Worm (Caenorhabditis elegans) whole organism, L1 larva: ENCODE measurements around the gene B0310.6.

ENCODE experiments used
- C04F5.9 ChIP-seq: sonication (generic microtip); optimal IDR thresholded peaks from 2 replicates; lab custom pipeline; 2016; ENCODE audit warnings: missing genetic modification characterization, missing compliant biosample characterization
- Y116A8C.19 ChIP-seq: sonication (generic microtip); optimal IDR thresholded peaks from 2 replicates; lab custom pipeline; 2016; ENCODE audit warnings: missing compliant biosample characterization, missing genetic modification characterization, borderline replicate concordance
- aly-2 ChIP-seq: fragments of 150-350 bp; optimal IDR thresholded peaks from 2 replicates; lab custom pipeline; 2014; ENCODE audit warnings: missing biosample characterization, missing genetic modification characterization
- ama-1 ChIP-seq: fragments of 150-350 bp; optimal IDR thresholded peaks from 2 replicates; lab custom pipeline; 2014
- blmp-1 ChIP-seq: fragments of 150-350 bp; optimal IDR thresholded peaks from 2 replicates; lab custom pipeline; 2014; ENCODE audit warnings: missing biosample characterization, missing genetic modification characterization
- ceh-8 ChIP-seq: fragments of 200-800 bp; sonication (Bioruptor generic); optimal IDR thresholded peaks from 2 replicates; lab custom pipeline; 2018; ENCODE audit warnings: mild to moderate bottlenecking, missing genetic modification characterization, moderate library complexity, missing compliant biosample characterization
- ceh-82 ChIP-seq, 3 experiments: fragments of 150-350 bp in 1 of 3; sonication (generic microtip) in 2 of 3; optimal IDR thresholded peaks; 2 replicates each; lab custom pipeline; 2014 to 2017; ENCODE audit warnings: missing biosample characterization in 3 of 3, missing genetic modification characterization in 3 of 3
- ceh-90 ChIP-seq: sonication (generic microtip); optimal IDR thresholded peaks from 2 replicates; lab custom pipeline; 2016; ENCODE audit warnings: missing genetic modification characterization, missing compliant biosample characterization
- dsc-1 ChIP-seq: sonication (generic microtip); optimal IDR thresholded peaks from 2 replicates; lab custom pipeline; 2016; ENCODE audit warnings: mild to moderate bottlenecking, missing genetic modification characterization, missing compliant biosample characterization
- efl-1 ChIP-seq, 4 experiments: fragments of 150-350 bp; optimal IDR thresholded peaks in 3 of 4; peaks in 1 of 4; 1 replicate in 1 of 4; 2 replicates in 3 of 4; lab custom pipeline; 2014; ENCODE audit warnings: missing biosample characterization in 2 of 4, missing genetic modification characterization in 2 of 4, missing genetic modification reagents in 2 of 4
- egl-13 ChIP-seq: sonication (generic microtip); optimal IDR thresholded peaks from 2 replicates; lab custom pipeline; 2016; ENCODE audit warnings: missing genotype, missing genetic modification reagents, missing genetic modification characterization, missing compliant biosample characterization
- elt-3 ChIP-seq, 6 experiments: fragments of 150-350 bp in 1 of 6; sonication (generic microtip); optimal IDR thresholded peaks; 2 replicates each; lab custom pipeline; 2017 to 2018; ENCODE audit warnings: missing biosample characterization in 6 of 6, missing genetic modification characterization in 6 of 6, inconsistent platforms in 1 of 6
- fkh-8 ChIP-seq: sonication (generic microtip); optimal IDR thresholded peaks from 2 replicates; lab custom pipeline; 2016; ENCODE audit warnings: mild to moderate bottlenecking, missing genetic modification characterization, missing compliant biosample characterization
- fos-1 ChIP-seq: fragments of 150-350 bp; optimal IDR thresholded peaks from 2 replicates; lab custom pipeline; 2014; ENCODE audit warnings: missing biosample characterization, missing genetic modification characterization
- hlh-17 ChIP-seq: fragments of 200-800 bp; sonication (Bioruptor generic); optimal IDR thresholded peaks from 2 replicates; lab custom pipeline; 2018; ENCODE audit warnings: missing genetic modification characterization, mild to moderate bottlenecking, missing compliant biosample characterization, moderate library complexity, borderline replicate concordance
- irx-1 ChIP-seq: sonication (generic microtip); optimal IDR thresholded peaks from 2 replicates; lab custom pipeline; 2016; ENCODE audit warnings: missing genetic modification characterization, missing compliant biosample characterization
- isw-1 ChIP-seq: fragments of 200-800 bp; sonication (Bioruptor generic); IDR thresholded peaks from 2 replicates; pipeline ENCODE4 v1.3.6; 2022; ENCODE audit warnings: missing genetic modification characterization, missing compliant biosample characterization
- lin-14 ChIP-seq: fragments of 200-800 bp; sonication (Bioruptor generic); optimal IDR thresholded peaks from 2 replicates; lab custom pipeline; 2018; ENCODE audit warnings: mild to moderate bottlenecking, missing genetic modification characterization, moderate library complexity, missing compliant biosample characterization
- lin-35 ChIP-seq, 2 experiments: fragments of 150-350 bp; optimal IDR thresholded peaks; 2 replicates each; lab custom pipeline; 2014; ENCODE audit warnings: missing biosample characterization in 2 of 2, missing genetic modification characterization in 2 of 2, missing genetic modification reagents in 2 of 2
- lin-39 ChIP-seq: fragments of 150-350 bp; optimal IDR thresholded peaks from 2 replicates; lab custom pipeline; 2014; ENCODE audit warnings: missing biosample characterization, missing genetic modification reagents, missing genetic modification characterization
- lir-3 ChIP-seq: sonication (generic microtip); optimal IDR thresholded peaks from 2 replicates; lab custom pipeline; 2016; ENCODE audit warnings: mild to moderate bottlenecking, missing genetic modification characterization, moderate library complexity, missing compliant biosample characterization; ENCODE audit not compliant: poor library complexity
- mab-9 ChIP-seq: fragments of 200-800 bp; sonication (Bioruptor generic); IDR thresholded peaks from 2 replicates; pipeline ENCODE4 v1.3.6; 2022; ENCODE audit warnings: missing genetic modification reagents, missing genetic modification characterization, missing compliant biosample characterization
- mep-1 ChIP-seq: fragments of 150-350 bp; optimal IDR thresholded peaks from 2 replicates; lab custom pipeline; 2014; ENCODE audit warnings: missing biosample characterization, missing genetic modification characterization
- nhr-12 ChIP-seq: sonication (generic microtip); optimal IDR thresholded peaks from 2 replicates; lab custom pipeline; 2017; ENCODE audit warnings: missing biosample characterization, missing genetic modification characterization
- nhr-19 ChIP-seq: fragments of 200-800 bp; sonication (Bioruptor generic); conservative IDR thresholded peaks from 2 replicates; pipeline ENCODE4 v1.3.6; 2022; ENCODE audit warnings: missing genetic modification characterization, missing compliant biosample characterization
- nhr-20 ChIP-seq: sonication (generic microtip); optimal IDR thresholded peaks from 2 replicates; lab custom pipeline; 2016; ENCODE audit warnings: mild to moderate bottlenecking, missing genetic modification characterization, missing compliant biosample characterization
- nhr-77 ChIP-seq: fragments of 150-350 bp; optimal IDR thresholded peaks from 2 replicates; lab custom pipeline; 2014; ENCODE audit warnings: missing biosample characterization, missing genetic modification characterization
- nhr-90 ChIP-seq: sonication (generic microtip); optimal IDR thresholded peaks from 2 replicates; lab custom pipeline; 2016; ENCODE audit warnings: mild to moderate bottlenecking, missing genetic modification characterization, missing compliant biosample characterization; ENCODE audit not compliant: poor library complexity
- pag-3 ChIP-seq: sonication (generic microtip); optimal IDR thresholded peaks from 2 replicates; lab custom pipeline; 2017; ENCODE audit warnings: missing genetic modification characterization, mild to moderate bottlenecking, missing compliant biosample characterization, antibody characterized with exemption, borderline replicate concordance; ENCODE audit not compliant: insufficient read depth
- skn-1 ChIP-seq: fragments of 150-350 bp; optimal IDR thresholded peaks from 2 replicates; lab custom pipeline; 2014; ENCODE audit warnings: missing biosample characterization, missing genetic modification characterization
- snpc-4 ChIP-seq: fragments of 150-350 bp; optimal IDR thresholded peaks from 2 replicates; lab custom pipeline; 2014; ENCODE audit warnings: missing biosample characterization, missing genetic modification characterization
- sup-37 ChIP-seq: fragments of 200-800 bp; sonication (Bioruptor generic); optimal IDR thresholded peaks from 2 replicates; lab custom pipeline; 2018; ENCODE audit warnings: mild to moderate bottlenecking, missing genetic modification characterization, missing compliant biosample characterization
- unc-130 ChIP-seq: fragments of 150-350 bp; optimal IDR thresholded peaks from 2 replicates; lab custom pipeline; 2017; ENCODE audit warnings: missing biosample characterization, missing genetic modification characterization, inconsistent platforms
- unc-30 ChIP-seq: sonication (generic microtip); optimal IDR thresholded peaks from 2 replicates; lab custom pipeline; 2017; ENCODE audit warnings: missing biosample characterization, missing genetic modification characterization
- unc-98 ChIP-seq: fragments of 200-800 bp; sonication (Bioruptor generic); IDR thresholded peaks from 2 replicates; pipeline ENCODE4 v1.3.6; 2022; ENCODE audit warnings: missing genetic modification characterization, missing compliant biosample characterization
- vab-15 ChIP-seq: sonication (generic microtip); optimal IDR thresholded peaks from 2 replicates; lab custom pipeline; 2017; ENCODE audit warnings: missing genotype, mild to moderate bottlenecking, missing genetic modification characterization, missing compliant biosample characterization
- zag-1 ChIP-seq: fragments of 150-350 bp; optimal IDR thresholded peaks from 2 replicates; lab custom pipeline; 2014; ENCODE audit warnings: missing biosample characterization, missing genetic modification characterization
- ztf-4 ChIP-seq: fragments of 150-350 bp; optimal IDR thresholded peaks from 2 replicates; lab custom pipeline; 2014; ENCODE audit warnings: missing biosample characterization, missing genetic modification characterization

Gene B0310.6

ce11 chrX:573270-573669 lies 42.5 kb upstream of the B0310.6 start (continued):
- no peak for TF ChIP-seq unc-98 (GFP tag; lab: Robert Waterston, UW)
- TF ChIP-seq mab-9 (GFP tag; lab: Robert Waterston, UW): no peak
- TF ChIP-seq lin-35 (GFP tag; optimal IDR thresholded peaks at IDR 0.05; lab: Kevin White, UChicago): peak; percentile 22 to 23
- TF ChIP-seq dsc-1: peak; percentile 40
- peak; percentile 71 for TF ChIP-seq nhr-77 (tag; lab: Kevin White, UChicago)
- peak; percentile 69 to 87 (median 87) for TF ChIP-seq ceh-82 (tag; optimal IDR thresholded peaks at IDR 0.05; lab: Kevin White, UChicago)
- peak; percentile 59 for TF ChIP-seq mep-1
- TF ChIP-seq Y116A8C.19 (tag; lab: Kevin White, UChicago): no peak
- peak; percentile 40 for TF ChIP-seq fos-1 (tag; lab: Kevin White, UChicago)
- TF ChIP-seq pag-3 (tag; lab: Kevin White, UChicago): no peak
- TF ChIP-seq aly-2 (tag; lab: Kevin White, UChicago): no peak
- peak; percentile 15 for TF ChIP-seq egl-13 (tag; lab: Kevin White, UChicago)
- TF ChIP-seq lin-39 (tag; lab: Kevin White, UChicago): no peak
- no peak for TF ChIP-seq blmp-1 (tag; lab: Kevin White, UChicago)
- no peak for TF ChIP-seq C04F5.9 (tag; lab: Kevin White, UChicago)
- TF ChIP-seq vab-15: no peak
- peak; percentile 17; the same call in 1 of the 2 replicates for TF ChIP-seq nhr-19
- TF ChIP-seq ceh-8: no peak

DNA sequence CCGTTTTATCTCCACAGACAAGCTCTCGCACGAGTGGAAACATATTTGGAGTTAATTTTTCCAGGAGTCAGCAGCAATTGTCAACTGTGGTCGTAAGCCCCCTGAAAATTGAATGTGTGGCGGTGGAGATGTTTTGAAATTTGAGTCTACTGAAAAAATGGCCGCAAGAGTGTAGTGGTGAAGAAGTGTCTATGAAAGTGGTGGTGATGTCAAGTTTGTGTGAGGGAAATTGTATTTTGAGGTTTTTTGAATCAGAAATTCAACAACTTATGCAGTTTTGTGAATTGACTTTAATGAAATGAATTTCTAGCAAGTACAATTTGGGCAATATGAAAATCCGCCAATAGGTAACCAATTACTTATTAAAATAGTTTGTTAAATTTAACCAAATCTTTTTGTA lies 41.8 kb upstream of the B0310.6 start, which contains the start of gene mrp-2:
Gene mrp-2, minus strand, starts transcription at position 101 of the 400 bp plus-strand sequence.
- TF ChIP-seq efl-1 (optimal IDR thresholded peaks at IDR 0.05; lab: Kevin White, UChicago): no peak
- TF ChIP-seq efl-1 (GFP tag; optimal IDR thresholded peaks at IDR 0.05 in 1 of 2; lab: Kevin White, UChicago): peak in 1 of 2 experiments; percentile 53
- TF ChIP-seq egl-13 (tag; lab: Kevin White, UChicago): no peak

DNA sequence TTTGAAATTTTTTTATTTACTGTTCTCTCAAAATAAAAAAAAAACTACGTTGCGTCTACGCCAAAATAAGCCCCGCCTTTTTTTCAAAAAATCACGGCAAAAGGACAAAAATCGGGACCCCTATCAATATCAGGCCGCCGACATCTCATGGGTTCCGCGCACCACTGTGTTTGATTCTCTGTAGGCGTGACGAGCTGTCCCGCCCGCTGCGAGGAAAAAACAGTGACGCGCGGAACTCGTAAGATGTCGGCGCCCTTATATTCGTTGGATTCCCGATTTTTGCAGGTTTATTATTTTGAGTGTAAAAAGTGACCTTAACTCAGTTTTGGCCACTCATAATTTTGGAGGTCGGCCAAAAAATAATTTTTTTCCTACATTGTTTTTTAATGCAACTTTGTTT lies 40.6 kb upstream of the B0310.6 start:
- peak; percentile 42 for TF ChIP-seq snpc-4 (tag; lab: Kevin White, UChicago)
- TF ChIP-seq lin-14 (GFP tag; lab: Kevin White, UChicago): no peak
- no peak for TF ChIP-seq unc-30
- TF ChIP-seq dsc-1: no peak
- no peak for TF ChIP-seq irx-1 (tag; lab: Kevin White, UChicago)
- no peak for TF ChIP-seq sup-37 (GFP tag; lab: Kevin White, UChicago)
- TF ChIP-seq nhr-90: no peak

DNA sequence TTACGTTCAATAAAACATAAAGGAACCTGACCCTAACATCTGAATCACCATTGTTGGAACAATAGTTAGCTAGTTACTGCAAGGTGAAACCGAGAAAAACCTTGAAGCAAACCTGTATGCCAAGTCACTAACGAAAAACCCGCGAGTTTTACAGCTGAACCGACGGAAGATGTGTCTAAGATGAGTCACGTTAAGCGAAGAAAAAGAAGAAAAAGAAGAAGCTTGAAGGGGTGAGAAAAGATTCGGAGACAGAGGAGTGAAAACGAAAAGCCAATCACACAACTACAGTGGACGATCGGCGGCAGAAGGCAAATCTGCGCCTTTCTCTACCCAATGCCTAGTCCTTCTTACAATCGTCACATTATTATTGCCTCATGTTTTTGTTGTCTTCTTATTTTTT lies 27.0 kb upstream of the B0310.6 start, which contains the start of gene nas-38:
Gene nas-38, plus strand, starts transcription at position 301 of the 400 bp plus-strand sequence.
- TF ChIP-seq egl-13 (tag; lab: Kevin White, UChicago): no peak
- TF ChIP-seq nhr-12: no peak
- no peak for TF ChIP-seq fkh-8 (tag; lab: Kevin White, UChicago)
- no peak for TF ChIP-seq lir-3 (tag; lab: Kevin White, UChicago)
- no peak for TF ChIP-seq zag-1 (tag; lab: Kevin White, UChicago)
- TF ChIP-seq lin-39 (tag; lab: Kevin White, UChicago): no peak
- TF ChIP-seq ceh-90: no peak
- TF ChIP-seq irx-1 (tag; lab: Kevin White, UChicago): no peak
- TF ChIP-seq nhr-90: no peak

DNA sequence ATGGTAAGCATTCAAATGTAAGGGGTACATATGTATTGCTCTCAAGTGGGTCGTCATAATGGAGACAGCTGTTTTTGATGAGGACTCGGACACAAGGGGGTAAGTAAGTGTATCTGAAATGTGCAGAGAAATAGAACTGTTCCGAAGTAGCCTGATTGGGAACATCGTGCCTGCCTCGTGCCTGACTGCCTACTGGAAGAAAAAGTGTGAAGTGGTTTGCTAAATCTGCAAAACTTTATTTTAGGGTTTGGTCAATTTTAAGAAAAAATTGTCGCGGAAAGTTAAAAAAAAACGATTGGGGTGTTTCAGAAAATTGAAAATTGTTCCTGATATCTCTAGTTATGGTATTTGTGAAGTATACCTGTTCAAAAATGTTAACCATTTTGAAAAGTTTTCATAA lies 26.4 kb upstream of the B0310.6 start, which contains the start of gene hlh-19:
Gene hlh-19, minus strand, starts transcription at position 101 of the 400 bp plus-strand sequence.
- no peak for TF ChIP-seq hlh-17
- no peak for TF ChIP-seq nhr-20 (tag; lab: Kevin White, UChicago)
- no peak for TF ChIP-seq efl-1 (optimal IDR thresholded peaks at IDR 0.05; lab: Kevin White, UChicago)
- TF ChIP-seq efl-1 (GFP tag; optimal IDR thresholded peaks at IDR 0.05 in 1 of 2; lab: Kevin White, UChicago): no peak
- TF ChIP-seq skn-1: no peak
- no peak for TF ChIP-seq nhr-12
- TF ChIP-seq aly-2 (tag; lab: Kevin White, UChicago): no peak
- TF ChIP-seq ceh-90: no peak
- TF ChIP-seq elt-3 (tag; optimal IDR thresholded peaks at IDR 0.05; lab: Kevin White, UChicago): no peak
- TF ChIP-seq ama-1 (lab: Kevin White, UChicago): no peak
- TF ChIP-seq lir-3 (tag; lab: Kevin White, UChicago): no peak
- TF ChIP-seq nhr-19: no peak
- TF ChIP-seq unc-130 (tag; lab: Kevin White, UChicago): no peak
- no peak for TF ChIP-seq vab-15
- no peak for TF ChIP-seq blmp-1 (tag; lab: Kevin White, UChicago)
- TF ChIP-seq ztf-4 (tag; lab: Kevin White, UChicago): no peak
- TF ChIP-seq irx-1 (tag; lab: Kevin White, UChicago): no peak
- no peak for TF ChIP-seq isw-1 (GFP tag; lab: Robert Waterston, UW)
